Worm (Caenorhabditis elegans) whole organism, early embryonic: ENCODE measurements around the gene cah-1.

Experiments used
- B0310.2 ChIP-seq: sonication (generic microtip); optimal IDR thresholded peaks from 2 replicates; lab custom pipeline; 2016; ENCODE audit warnings: mild to moderate bottlenecking, missing genetic modification characterization, missing compliant biosample characterization
- F13C5.2 ChIP-seq: sonication (generic microtip); optimal IDR thresholded peaks from 2 replicates; lab custom pipeline; 2017; ENCODE audit warnings: mild to moderate bottlenecking, missing genetic modification characterization, inconsistent platforms, missing compliant biosample characterization
- aly-1 ChIP-seq: sonication (generic microtip); optimal IDR thresholded peaks from 2 replicates; lab custom pipeline; 2016; ENCODE audit warnings: missing genetic modification characterization, missing compliant biosample characterization
- ama-1 ChIP-seq: fragments of 150-350 bp; optimal IDR thresholded peaks from 2 replicates; lab custom pipeline; 2014
- ceh-13 ChIP-seq: fragments of 200-800 bp; sonication (Bioruptor generic); optimal IDR thresholded peaks from 2 replicates; lab custom pipeline; 2018; ENCODE audit warnings: mild to moderate bottlenecking, missing genetic modification characterization, missing compliant biosample characterization
- ceh-36 ChIP-seq: sonication (generic microtip); optimal IDR thresholded peaks from 2 replicates; lab custom pipeline; 2016; ENCODE audit warnings: missing genetic modification characterization, inconsistent platforms, missing compliant biosample characterization
- ets-7 ChIP-seq: sonication (generic microtip); optimal IDR thresholded peaks from 2 replicates; lab custom pipeline; 2016; ENCODE audit warnings: missing genotype, missing genetic modification characterization, missing compliant biosample characterization
- flt-1 ChIP-seq: fragments of 200-800 bp; sonication (Bioruptor generic); IDR thresholded peaks from 2 replicates; pipeline ENCODE4 v1.3.6; 2022; ENCODE audit warnings: missing genetic modification characterization, missing compliant biosample characterization
- hmbx-1 ChIP-seq: sonication (generic microtip); optimal IDR thresholded peaks from 2 replicates; lab custom pipeline; 2016; ENCODE audit warnings: mild to moderate bottlenecking, missing genetic modification characterization, missing compliant biosample characterization
- hmg-4 ChIP-seq: fragments of 200-800 bp; sonication (Bioruptor generic); optimal IDR thresholded peaks from 2 replicates; lab custom pipeline; 2018; ENCODE audit warnings: mild to moderate bottlenecking, missing genetic modification characterization, missing compliant biosample characterization
- hnd-1 ChIP-seq: sonication (generic microtip); optimal IDR thresholded peaks from 2 replicates; lab custom pipeline; 2016; ENCODE audit warnings: missing genetic modification characterization, missing compliant biosample characterization
- pes-1 ChIP-seq: fragments of 200-800 bp; sonication (Bioruptor generic); IDR thresholded peaks from 2 replicates; pipeline ENCODE4 v1.3.6; 2022; ENCODE audit warnings: missing genetic modification reagents, missing genetic modification characterization, missing compliant biosample characterization
- scrt-1 ChIP-seq: fragments of 200-800 bp; sonication (Bioruptor generic); IDR thresholded peaks from 2 replicates; pipeline ENCODE4 v1.3.6; 2022; ENCODE audit warnings: missing genetic modification characterization, missing compliant biosample characterization
- sea-1 ChIP-seq: fragments of 200-800 bp; sonication (Bioruptor generic); conservative IDR thresholded peaks from 2 replicates; pipeline ENCODE4 v1.3.6; 2022; ENCODE audit warnings: missing genetic modification characterization, missing compliant biosample characterization
- tbx-11 ChIP-seq: fragments of 200-800 bp; sonication (Bioruptor generic); IDR thresholded peaks from 2 replicates; pipeline ENCODE4 v1.3.6; 2022; ENCODE audit warnings: missing genetic modification characterization, missing compliant biosample characterization
- tbx-37 ChIP-seq: fragments of 200-800 bp; sonication (Bioruptor generic); conservative IDR thresholded peaks from 2 replicates; pipeline ENCODE4 v1.3.6; 2022; ENCODE audit warnings: missing genetic modification reagents, missing genetic modification characterization, missing compliant biosample characterization
- tra-4 ChIP-seq: sonication (generic microtip); optimal IDR thresholded peaks from 2 replicates; lab custom pipeline; 2017; ENCODE audit warnings: missing genetic modification characterization, missing compliant biosample characterization

cah-1 gene

DNA sequence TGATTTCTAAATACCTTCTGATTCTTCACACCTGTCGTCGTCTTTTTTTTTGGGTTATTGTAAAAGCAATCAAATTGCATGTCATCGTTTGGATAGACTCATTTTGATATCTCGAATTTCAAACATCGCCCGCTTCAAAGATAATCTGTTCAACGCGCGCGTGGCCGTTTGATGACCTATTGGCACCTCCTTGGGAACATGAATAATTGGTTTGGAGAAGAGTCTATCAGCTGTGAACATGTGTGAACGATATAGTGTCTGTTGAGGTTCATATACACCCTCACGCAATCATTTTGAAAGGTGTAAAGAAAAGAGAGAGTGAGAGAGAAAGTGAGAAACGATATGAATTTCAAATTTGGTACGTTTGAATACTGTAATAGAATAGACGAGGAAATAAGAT, 35.2 kb upstream of the cah-1 start:
- TF ChIP-seq hnd-1 (tag; lab: Kevin White, UChicago) (no peak), ceh-13 (GFP tag; lab: Kevin White, UChicago) (no peak), B0310.2 (tag; lab: Kevin White, UChicago) (no peak), flt-1 (GFP tag; lab: Robert Waterston, UW) (no peak), F13C5.2 (tag; lab: Kevin White, UChicago) (no peak), scrt-1 (GFP tag; lab: Robert Waterston, UW) (no peak), pes-1 (GFP tag; lab: Robert Waterston, UW) (no peak), tbx-11 (no peak), tbx-37 (no peak), ceh-36 (tag; lab: Kevin White, UChicago) (no peak), aly-1 (tag; lab: Kevin White, UChicago) (no peak), hmg-4 (GFP tag; lab: Kevin White, UChicago) (no peak), tra-4 (tag; lab: Kevin White, UChicago) (no peak), hmbx-1 (tag; lab: Kevin White, UChicago) (no peak), sea-1 (GFP tag; lab: Robert Waterston, UW) (no peak), ets-7 (tag; lab: Kevin White, UChicago) (no peak), ama-1 (no peak)

DNA sequence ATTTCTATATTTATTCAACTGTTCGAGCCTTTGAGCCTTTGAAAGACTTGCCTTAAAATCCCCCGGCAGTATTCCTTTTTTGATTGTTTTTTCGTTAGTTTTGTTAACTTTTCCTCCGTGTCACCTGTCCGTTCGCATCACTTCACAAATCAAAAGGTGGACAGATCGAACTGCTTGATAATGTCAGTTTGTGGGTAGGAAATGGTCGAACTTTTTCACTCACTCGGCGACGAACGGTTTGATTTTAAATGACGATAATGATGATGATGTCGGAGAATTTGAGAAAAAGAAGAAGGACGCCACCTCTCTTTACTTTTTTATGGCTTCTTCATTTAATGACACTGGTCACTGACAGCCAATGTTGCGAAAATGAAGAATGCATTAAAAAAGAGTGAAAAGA, 33.6 kb upstream of the cah-1 start:
- TF ChIP-seq tbx-11, result no peak
- no peak for TF ChIP-seq aly-1 (tag; lab: Kevin White, UChicago)
- TF ChIP-seq ceh-36 (tag; lab: Kevin White, UChicago), result no peak
- no peak for TF ChIP-seq pes-1 (GFP tag; lab: Robert Waterston, UW)
- no peak for TF ChIP-seq tbx-37
- TF ChIP-seq hmg-4 (GFP tag; lab: Kevin White, UChicago), result no peak
- TF ChIP-seq tra-4 (tag; lab: Kevin White, UChicago), result no peak
- no peak for TF ChIP-seq flt-1 (GFP tag; lab: Robert Waterston, UW)
- no peak for TF ChIP-seq ama-1
- no peak for TF ChIP-seq sea-1 (GFP tag; lab: Robert Waterston, UW)
- TF ChIP-seq scrt-1 (GFP tag; lab: Robert Waterston, UW), result no peak
- no peak for TF ChIP-seq F13C5.2 (tag; lab: Kevin White, UChicago)

DNA sequence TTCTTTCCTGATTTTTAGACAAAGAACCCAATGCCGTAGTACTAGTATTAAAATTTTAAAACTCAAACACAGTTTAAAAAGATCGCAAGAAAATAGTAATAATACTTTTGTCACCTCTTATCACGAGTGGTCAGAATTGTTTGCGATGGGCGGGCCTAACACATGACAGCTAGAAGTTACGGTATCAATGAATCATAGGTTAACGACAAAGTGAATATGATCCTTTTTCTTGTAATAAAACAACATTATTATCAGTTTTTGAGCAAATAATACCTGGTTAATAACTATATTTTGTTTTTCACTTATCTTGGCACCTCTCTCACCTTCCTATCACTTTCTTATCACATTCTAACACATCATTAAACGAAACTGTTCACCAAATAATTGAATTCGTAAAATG, 27.6 kb upstream of the cah-1 start:
- TF ChIP-seq ceh-13 (GFP tag; lab: Kevin White, UChicago) (no peak), ceh-36 (tag; lab: Kevin White, UChicago) (no peak), tra-4 (tag; lab: Kevin White, UChicago) (no peak), scrt-1 (GFP tag; lab: Robert Waterston, UW) (no peak)

ce11 chrIII:5112399-5112798, 27.0 kb upstream of the cah-1 start:
- TF ChIP-seq F13C5.2 (tag; lab: Kevin White, UChicago), result no peak
- TF ChIP-seq tra-4 (tag; lab: Kevin White, UChicago), result no peak
- no peak for TF ChIP-seq tbx-11
- no peak for TF ChIP-seq hmg-4 (GFP tag; lab: Kevin White, UChicago)
- TF ChIP-seq ceh-36 (tag; lab: Kevin White, UChicago), result no peak
- no peak for TF ChIP-seq ama-1
- no peak for TF ChIP-seq B0310.2 (tag; lab: Kevin White, UChicago)
- no peak for TF ChIP-seq pes-1 (GFP tag; lab: Robert Waterston, UW)
- TF ChIP-seq aly-1 (tag; lab: Kevin White, UChicago), result no peak

DNA sequence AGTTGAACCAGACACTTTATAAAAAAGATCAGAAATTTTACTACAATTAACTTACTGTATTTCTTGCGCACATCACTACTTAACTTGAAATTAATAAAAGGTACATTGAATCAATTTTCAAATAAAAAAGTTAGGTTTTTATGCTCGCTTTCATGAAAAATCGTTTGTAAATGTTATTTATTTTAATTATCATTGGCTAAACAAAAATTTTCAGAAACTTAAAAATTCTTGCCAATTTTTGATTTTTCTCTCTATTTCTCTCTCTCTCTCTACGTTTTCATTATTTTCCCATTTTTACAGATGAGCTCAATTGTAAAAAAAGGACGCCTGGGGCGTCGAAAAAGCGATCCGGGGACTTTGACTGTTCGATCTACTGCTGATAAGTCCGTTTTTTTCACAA, 24.0 kb upstream of the cah-1 start, which contains the start of gene sax-2:
TSS of gene sax-2 (plus strand) at position 301 of the 400 bp plus-strand sequence.
- TF ChIP-seq hnd-1 (tag; lab: Kevin White, UChicago), result no peak
- TF ChIP-seq ceh-13 (GFP tag; lab: Kevin White, UChicago), result no peak
- TF ChIP-seq pes-1 (GFP tag; lab: Robert Waterston, UW), result no peak
- TF ChIP-seq ets-7 (tag; lab: Kevin White, UChicago), result no peak
- TF ChIP-seq aly-1 (tag; lab: Kevin White, UChicago), result no peak
- no peak for TF ChIP-seq hmg-4 (GFP tag; lab: Kevin White, UChicago)
- TF ChIP-seq ceh-36 (tag; lab: Kevin White, UChicago), result no peak
- no peak for TF ChIP-seq sea-1 (GFP tag; lab: Robert Waterston, UW)
- no peak for TF ChIP-seq tra-4 (tag; lab: Kevin White, UChicago)
- TF ChIP-seq scrt-1 (GFP tag; lab: Robert Waterston, UW), result no peak
- TF ChIP-seq tbx-11, result no peak
- no peak for TF ChIP-seq tbx-37
- no peak for TF ChIP-seq hmbx-1 (tag; lab: Kevin White, UChicago)
- no peak for TF ChIP-seq F13C5.2 (tag; lab: Kevin White, UChicago)
- no peak for TF ChIP-seq B0310.2 (tag; lab: Kevin White, UChicago)
- TF ChIP-seq flt-1 (GFP tag; lab: Robert Waterston, UW), result no peak
- no peak for TF ChIP-seq ama-1

DNA sequence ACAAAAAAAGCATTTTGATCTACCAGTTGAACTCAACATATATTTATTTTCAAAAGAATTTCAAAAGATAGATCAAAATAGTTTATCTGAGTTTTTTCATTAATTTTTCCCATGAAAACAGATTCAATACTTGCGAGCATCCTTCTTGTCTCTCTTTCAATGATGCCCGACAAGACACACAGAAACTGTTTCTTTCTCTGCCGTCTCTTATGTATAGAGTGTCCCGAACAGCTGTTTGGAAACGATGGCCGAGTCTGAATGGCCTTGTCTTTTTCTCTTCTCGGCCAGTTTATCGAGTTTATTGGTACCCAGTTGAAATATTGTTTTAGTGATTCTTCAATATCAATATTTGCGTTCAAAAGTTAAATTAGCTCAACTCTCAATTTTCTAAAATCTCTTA, 23.3 kb upstream of the cah-1 start:
- TF ChIP-seq hmbx-1 (tag; lab: Kevin White, UChicago) (no peak), hmg-4 (GFP tag; lab: Kevin White, UChicago) (peak; percentile 53), F13C5.2 (tag; lab: Kevin White, UChicago) (peak; percentile 32), tbx-11 (no peak), B0310.2 (tag; lab: Kevin White, UChicago) (no peak)

DNA sequence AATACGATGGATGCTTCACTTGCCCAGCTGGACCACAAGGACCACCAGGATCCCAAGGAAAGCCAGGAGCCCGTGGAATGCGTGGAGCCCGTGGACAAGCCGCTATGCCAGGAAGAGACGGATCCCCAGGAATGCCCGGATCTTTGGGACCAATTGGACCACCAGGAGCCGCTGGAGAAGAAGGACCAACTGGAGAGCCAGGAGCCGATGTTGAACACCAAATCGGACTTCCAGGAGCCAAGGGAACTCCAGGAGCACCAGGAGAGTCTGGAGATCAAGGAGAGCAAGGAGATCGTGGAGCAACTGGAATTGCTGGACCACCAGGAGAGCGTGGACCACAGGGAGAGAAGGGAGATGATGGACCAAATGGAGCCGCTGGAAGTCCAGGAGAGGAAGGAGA, 22.5 kb upstream of the cah-1 start:
- no peak for TF ChIP-seq ceh-36 (tag; lab: Kevin White, UChicago)
- TF ChIP-seq aly-1 (tag; lab: Kevin White, UChicago), result peak; percentile 74
- TF ChIP-seq F13C5.2 (tag; lab: Kevin White, UChicago), result no peak
- no peak for TF ChIP-seq tra-4 (tag; lab: Kevin White, UChicago)
- TF ChIP-seq flt-1 (GFP tag; lab: Robert Waterston, UW), result 0 out of 2 replicates have a peak, but pooled peaks have one; percentile 5
- no peak for TF ChIP-seq ets-7 (tag; lab: Kevin White, UChicago)
- no peak for TF ChIP-seq tbx-37
